Worm (Caenorhabditis elegans) whole organism, L2 larva: Measurements from ENCODE around the gene C35A5.3.

Experiments
- C34F6.9 ChIP-seq: fragments of 150-350 bp; optimal IDR thresholded peaks from 2 replicates; lab custom pipeline; 2014; ENCODE audit warnings: missing biosample characterization, missing genetic modification characterization
- F13H6.1 ChIP-seq: sonication (generic microtip); optimal IDR thresholded peaks from 2 replicates; lab custom pipeline; 2016; ENCODE audit warnings: missing genetic modification characterization, missing compliant biosample characterization
- Y55F3AM.14 ChIP-seq: fragments of 200-800 bp; sonication (Bioruptor generic); optimal IDR thresholded peaks from 2 replicates; lab custom pipeline; 2018; ENCODE audit warnings: mild to moderate bottlenecking, missing genetic modification characterization, missing compliant biosample characterization
- ZK546.5 ChIP-seq: sonication (generic microtip); optimal IDR thresholded peaks from 2 replicates; lab custom pipeline; 2017; ENCODE audit warnings: missing biosample characterization, missing genetic modification characterization
- alr-1 ChIP-seq: fragments of 150-350 bp; optimal IDR thresholded peaks from 2 replicates; lab custom pipeline; 2014; ENCODE audit warnings: missing biosample characterization, missing genetic modification characterization
- ama-1 ChIP-seq: fragments of 150-350 bp; optimal IDR thresholded peaks from 2 replicates; lab custom pipeline; 2018; ENCODE audit warnings: inconsistent platforms
- blmp-1 ChIP-seq: sonication (generic microtip); optimal IDR thresholded peaks from 2 replicates; lab custom pipeline; 2017; ENCODE audit warnings: missing genetic modification characterization, mild to moderate bottlenecking, missing compliant biosample characterization, antibody characterized with exemption, moderate library complexity; ENCODE audit not compliant: insufficient read depth
- ceh-16 ChIP-seq: fragments of 150-350 bp; optimal IDR thresholded peaks from 2 replicates; lab custom pipeline; 2014; ENCODE audit warnings: missing biosample characterization, missing genetic modification characterization
- crh-2 ChIP-seq: sonication (generic microtip); optimal IDR thresholded peaks from 2 replicates; lab custom pipeline; 2017; ENCODE audit warnings: missing biosample characterization, missing genetic modification characterization
- dmd-4 ChIP-seq: sonication (generic microtip); optimal IDR thresholded peaks from 2 replicates; lab custom pipeline; 2017; ENCODE audit warnings: missing biosample characterization, missing genetic modification characterization
- egl-27 ChIP-seq: sonication (generic microtip); optimal IDR thresholded peaks from 3 replicates; lab custom pipeline; 2017; ENCODE audit warnings: missing biosample characterization, missing genetic modification reagents, missing genetic modification characterization
- elt-1 ChIP-seq: fragments of 150-350 bp; optimal IDR thresholded peaks from 2 replicates; lab custom pipeline; 2014; ENCODE audit warnings: missing biosample characterization, missing genetic modification characterization
- elt-3 ChIP-seq: sonication (generic microtip); optimal IDR thresholded peaks from 2 replicates; lab custom pipeline; 2017; ENCODE audit warnings: missing biosample characterization, missing genetic modification characterization
- fos-1 ChIP-seq: fragments of 150-350 bp; optimal IDR thresholded peaks from 2 replicates; lab custom pipeline; 2014; ENCODE audit warnings: missing biosample characterization, missing genetic modification characterization
- gmeb-1 ChIP-seq: fragments of 150-350 bp; optimal IDR thresholded peaks from 2 replicates; lab custom pipeline; 2014; ENCODE audit warnings: missing biosample characterization, missing genetic modification characterization
- lin-39 ChIP-seq: fragments of 150-350 bp; optimal IDR thresholded peaks from 2 replicates; lab custom pipeline; 2014; ENCODE audit warnings: missing biosample characterization, missing genetic modification reagents, missing genetic modification characterization
- mbf-1 ChIP-seq: sonication (generic microtip); optimal IDR thresholded peaks from 2 replicates; lab custom pipeline; 2017; ENCODE audit warnings: missing biosample characterization, missing genetic modification characterization
- mdl-1 ChIP-seq, 2 experiments: fragments of 150-350 bp in 1 of 2; sonication (generic microtip) in 1 of 2; optimal IDR thresholded peaks; 2 replicates each; lab custom pipeline; 2017; ENCODE audit warnings: missing biosample characterization in 2 of 2, missing genetic modification characterization in 2 of 2
- nhr-10 ChIP-seq: sonication (generic microtip); optimal IDR thresholded peaks from 2 replicates; lab custom pipeline; 2017; ENCODE audit warnings: missing biosample characterization, missing genetic modification characterization
- nhr-11 ChIP-seq: fragments of 150-350 bp; optimal IDR thresholded peaks from 2 replicates; lab custom pipeline; 2014; ENCODE audit warnings: missing biosample characterization, missing genetic modification characterization
- nhr-21 ChIP-seq: fragments of 150-350 bp; optimal IDR thresholded peaks from 2 replicates; lab custom pipeline; 2014; ENCODE audit warnings: missing biosample characterization, missing genetic modification characterization
- nhr-25 ChIP-seq: fragments of 150-350 bp; sonication (generic microtip); optimal IDR thresholded peaks from 3 replicates; lab custom pipeline; 2014; ENCODE audit warnings: missing biosample characterization, missing genetic modification characterization
- peb-1 ChIP-seq: fragments of 150-350 bp; optimal IDR thresholded peaks from 2 replicates; lab custom pipeline; 2014; ENCODE audit warnings: missing biosample characterization, missing genetic modification characterization
- skn-1 ChIP-seq: sonication (generic microtip); optimal IDR thresholded peaks from 2 replicates; lab custom pipeline; 2017; ENCODE audit warnings: missing biosample characterization, missing genetic modification characterization
- sma-3 ChIP-seq: sonication (generic microtip); optimal IDR thresholded peaks from 2 replicates; lab custom pipeline; 2016; ENCODE audit warnings: missing genetic modification reagents, missing genetic modification characterization, missing compliant biosample characterization
- sma-9 ChIP-seq, 2 experiments: fragments of 150-350 bp in 1 of 2; sonication (generic microtip) in 1 of 2; optimal IDR thresholded peaks; 2 replicates each; lab custom pipeline; 2014 to 2016; ENCODE audit warnings: missing genetic modification characterization in 2 of 2, mild to moderate bottlenecking in 1 of 2, missing biosample characterization in 1 of 2, missing compliant biosample characterization in 1 of 2, missing genetic modification reagents in 1 of 2, moderate library complexity in 1 of 2
- snpc-4 ChIP-seq: fragments of 150-350 bp; optimal IDR thresholded peaks from 2 replicates; lab custom pipeline; 2014; ENCODE audit warnings: missing biosample characterization, missing genetic modification characterization
- unc-55 ChIP-seq: fragments of 150-350 bp; sonication (generic microtip); optimal IDR thresholded peaks from 3 replicates; lab custom pipeline; 2014; ENCODE audit warnings: missing biosample characterization, missing genetic modification reagents, missing genetic modification characterization
- ztf-1 ChIP-seq: fragments of 200-800 bp; sonication (Bioruptor generic); conservative IDR thresholded peaks from 2 replicates; pipeline ENCODE4 v1.3.6; 2022; ENCODE audit warnings: missing genetic modification characterization, missing compliant biosample characterization
- ztf-11 ChIP-seq: sonication (generic microtip); optimal IDR thresholded peaks from 2 replicates; lab custom pipeline; 2017; ENCODE audit warnings: missing biosample characterization, missing genetic modification characterization
- ztf-4 ChIP-seq: fragments of 150-350 bp; optimal IDR thresholded peaks from 2 replicates; lab custom pipeline; 2014; ENCODE audit warnings: missing biosample characterization, missing genetic modification characterization

C35A5.3 gene

ce11 chrV:10503893-10504292, 2.7 kb upstream of the C35A5.3 start, which contains the start of gene C35A5.10:
TSS of gene C35A5.10 (plus strand) at chrV:10504193.
- no peak for TF ChIP-seq ceh-16
- TF ChIP-seq lin-39 (tag; lab: Kevin White, UChicago) = no peak
- no peak for TF ChIP-seq ztf-1
- no peak for TF ChIP-seq mdl-1 (tag; optimal IDR thresholded peaks at IDR 0.05; lab: Kevin White, UChicago)
- no peak for TF ChIP-seq ztf-11 (tag; lab: Kevin White, UChicago)
- no peak for TF ChIP-seq elt-1 (tag; lab: Kevin White, UChicago)
- TF ChIP-seq sma-3 (GFP tag; lab: Kevin White, UChicago) = no peak
- no peak for TF ChIP-seq ztf-4 (tag; lab: Kevin White, UChicago)
- TF ChIP-seq egl-27 = no peak
- no peak for TF ChIP-seq snpc-4 (tag; lab: Kevin White, UChicago)
- no peak for TF ChIP-seq nhr-21 (tag; lab: Kevin White, UChicago)
- TF ChIP-seq ama-1 (lab: Kevin White, UChicago) = no peak
- no peak for TF ChIP-seq fos-1
- TF ChIP-seq peb-1 (tag; lab: Kevin White, UChicago) = no peak
- no peak for TF ChIP-seq alr-1 (tag; lab: Kevin White, UChicago)
- TF ChIP-seq nhr-11 (tag; lab: Kevin White, UChicago) = no peak
- TF ChIP-seq, all 48 proteins: peak for 0

DNA sequence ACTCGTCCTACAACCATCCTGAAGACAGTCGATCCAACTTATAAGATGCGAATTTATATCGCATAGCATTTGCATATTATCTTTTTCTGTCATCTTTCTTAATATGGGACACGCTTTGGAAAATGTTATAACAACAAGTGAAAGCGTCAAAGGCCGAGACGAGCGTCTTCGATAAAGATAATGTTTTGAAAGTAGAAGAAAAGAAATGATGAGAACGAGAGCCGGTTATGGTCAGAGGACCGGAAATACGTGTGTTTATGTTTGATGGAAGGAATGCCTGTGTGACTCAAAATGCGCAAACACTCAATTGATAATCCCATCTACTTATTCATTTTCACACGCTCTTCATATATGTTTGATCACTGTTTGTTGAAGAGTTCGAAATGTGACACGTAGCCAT, 1.8 kb upstream of the C35A5.3 start, which contains the start of gene C35A5.11:
C35A5.11 (minus strand) TSS at position 101 of the 400 bp plus-strand sequence.
- TF ChIP-seq crh-2 (tag; lab: Kevin White, UChicago) = no peak
- TF ChIP-seq, all 48 proteins: peak for 0

ce11 chrV:10496733-10497132, 4.5 kb downstream of the C35A5.3 start, which contains the start of gene C35A5.4:
TSS of gene C35A5.4 (plus strand) at chrV:10497033.
- no peak for TF ChIP-seq fos-1
- no peak for TF ChIP-seq egl-27
- TF ChIP-seq C34F6.9 (tag; lab: Kevin White, UChicago) = no peak
- TF ChIP-seq dmd-4 (tag; lab: Kevin White, UChicago) = no peak
- TF ChIP-seq elt-3 = no peak

ce11 chrV:10493150-10493549, 8.0 kb downstream of the C35A5.3 start, which contains the start of gene ugt-33:
TSS of gene ugt-33 (plus strand) at chrV:10493409.
- TF ChIP-seq nhr-10 (no peak), blmp-1 (tag; lab: Kevin White, UChicago) (no peak), mbf-1 (tag; lab: Kevin White, UChicago) (no peak), Y55F3AM.14 (no peak), gmeb-1 (peak; percentile 23), fos-1 (peak; percentile 64), sma-9 (GFP tag; optimal IDR thresholded peaks at IDR 0.05; lab: Kevin White, UChicago) (peak; percentile 26), sma-9 (tag; optimal IDR thresholded peaks at IDR 0.05; lab: Kevin White, UChicago) (no peak), elt-1 (tag; lab: Kevin White, UChicago) (no peak)

ce11 chrV:10491443-10491842, 9.8 kb downstream of the C35A5.3 start, which contains the start of gene aqp-5:
TSS of gene aqp-5 (plus strand) at chrV:10491743.
- TF ChIP-seq skn-1 (tag; lab: Kevin White, UChicago) (no peak), unc-55 (GFP tag; lab: Kevin White, UChicago) (no peak), crh-2 (tag; lab: Kevin White, UChicago) (no peak)

DNA sequence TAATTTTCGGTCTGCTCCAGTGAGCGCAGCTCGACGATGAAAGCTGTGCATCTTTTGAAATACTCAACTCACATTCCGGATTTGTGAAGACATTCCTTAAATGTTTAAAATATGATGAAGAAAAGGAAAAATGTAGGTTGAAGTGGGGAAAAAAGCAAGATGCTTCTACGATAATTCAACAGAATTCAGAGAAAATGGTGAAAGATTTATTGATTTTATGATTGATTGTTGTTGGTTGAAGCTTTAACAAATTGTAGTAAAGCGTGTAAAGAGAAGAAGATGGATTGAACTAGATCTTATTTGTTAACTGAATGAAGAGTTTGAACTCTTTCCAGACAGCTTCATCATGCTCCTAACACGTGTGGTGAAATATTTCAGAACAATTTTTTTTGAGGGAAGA, 11.2 kb downstream of the C35A5.3 start, which contains the start of gene ncx-5:
ncx-5 (minus strand) TSS at position 101 of the 400 bp plus-strand sequence.
- TF ChIP-seq ama-1 (lab: Kevin White, UChicago) (no peak), C34F6.9 (tag; lab: Kevin White, UChicago) (no peak), ZK546.5 (tag; lab: Kevin White, UChicago) (no peak), nhr-21 (tag; lab: Kevin White, UChicago) (no peak), nhr-25 (no peak)

ce11 chrV:10485389-10485788, 15.8 kb downstream of the C35A5.3 start:
- peak; percentile 7 for TF ChIP-seq F13H6.1 (tag; lab: Kevin White, UChicago)
- TF ChIP-seq sma-3 (GFP tag; lab: Kevin White, UChicago) = no peak
- TF ChIP-seq unc-55 (GFP tag; lab: Kevin White, UChicago) = no peak
- peak; percentile 57 for TF ChIP-seq fos-1
- no peak for TF ChIP-seq skn-1 (tag; lab: Kevin White, UChicago)
- TF ChIP-seq mdl-1 (tag; optimal IDR thresholded peaks at IDR 0.05; lab: Kevin White, UChicago) = no peak
- TF ChIP-seq egl-27 = no peak
- peak; percentile 5 for TF ChIP-seq crh-2 (tag; lab: Kevin White, UChicago)
